Fruit fly (Drosophila melanogaster): ENCODE data around the gene Rac1.

Gene Rac1

DNA sequence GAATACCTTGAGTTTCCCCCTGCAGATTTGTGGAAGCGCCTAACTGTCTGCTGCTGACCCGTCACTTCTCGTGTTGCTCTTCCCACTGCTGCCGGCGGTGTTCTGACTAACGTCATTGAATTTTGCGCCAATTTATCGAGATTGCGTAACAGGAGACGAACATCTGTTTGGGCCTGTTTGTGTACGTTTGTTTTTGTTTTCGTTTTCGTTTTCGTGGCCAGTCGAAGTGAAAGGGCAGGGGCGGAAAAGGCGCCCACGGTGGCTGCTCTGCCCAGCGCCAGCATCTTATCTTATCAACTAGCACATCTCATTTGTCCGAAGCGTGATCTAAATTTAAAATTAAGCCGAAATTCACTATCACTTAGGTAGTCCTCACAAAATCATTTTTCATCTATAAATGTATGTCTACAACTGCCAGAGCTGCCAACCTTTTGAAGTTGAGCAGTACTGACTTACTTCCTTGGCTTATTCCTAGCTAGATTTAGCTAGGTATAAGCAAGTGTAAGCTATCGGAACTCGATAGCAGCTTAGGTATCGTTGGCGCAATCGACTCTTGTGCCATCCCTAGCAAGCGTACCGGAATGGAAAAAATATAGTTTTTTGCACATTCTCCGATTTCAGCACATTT, 4.6 kb upstream of the Rac1 start, which contains the start of the genes Ctr9 and Nt5a:
Gene Ctr9, plus strand, starts transcription at position 220 of the 628 bp plus-strand sequence.
Gene Nt5a, minus strand, starts transcription at position 414 of the 628 bp plus-strand sequence.
- TF ChIP-seq rgr (GFP tag; optimal IDR thresholded peaks at IDR 0.05), result peak; percentile 64
- TF ChIP-seq psq (GFP tag; optimal IDR thresholded peaks at IDR 0.05), result peak; percentile 75
- peak; percentile 89 for TF ChIP-seq Hr83 (GFP tag; optimal IDR thresholded peaks at IDR 0.05; ENCODE audit: poor library complexity, severe bottlenecking)
- TF ChIP-seq foxo (GFP tag; optimal IDR thresholded peaks at IDR 0.05), result peak in 1 of 2 experiments; percentile 69
- TF ChIP-seq Sp1 (GFP tag; optimal IDR thresholded peaks at IDR 0.05), result peak; percentile 44
- TF ChIP-seq Myc (optimal IDR thresholded peaks at IDR 0.05), result peak; percentile 90
- peak; percentile 38 for TF ChIP-seq CG9705 (GFP tag; optimal IDR thresholded peaks at IDR 0.05)
- TF ChIP-seq ey (GFP tag; optimal IDR thresholded peaks at IDR 0.05), result peak; percentile 58
- no peak for TF ChIP-seq Rel (GFP tag; optimal IDR thresholded peaks at IDR 0.05)
- TF ChIP-seq Rel (tag; optimal IDR thresholded peaks at IDR 0.05), result peak; percentile 66
- no peak for TF ChIP-seq fru (GFP tag; optimal IDR thresholded peaks at IDR 0.05)
- TF ChIP-seq CG32264 (GFP tag; optimal IDR thresholded peaks at IDR 0.05), result no peak
- peak; percentile 56 for TF ChIP-seq OdsH (GFP tag; optimal IDR thresholded peaks at IDR 0.05)
- no peak for TF ChIP-seq N (GFP tag; optimal IDR thresholded peaks at IDR 0.05)
- peak; percentile 55 for TF ChIP-seq HLH106 (tag; optimal IDR thresholded peaks at IDR 0.05)

DNA sequence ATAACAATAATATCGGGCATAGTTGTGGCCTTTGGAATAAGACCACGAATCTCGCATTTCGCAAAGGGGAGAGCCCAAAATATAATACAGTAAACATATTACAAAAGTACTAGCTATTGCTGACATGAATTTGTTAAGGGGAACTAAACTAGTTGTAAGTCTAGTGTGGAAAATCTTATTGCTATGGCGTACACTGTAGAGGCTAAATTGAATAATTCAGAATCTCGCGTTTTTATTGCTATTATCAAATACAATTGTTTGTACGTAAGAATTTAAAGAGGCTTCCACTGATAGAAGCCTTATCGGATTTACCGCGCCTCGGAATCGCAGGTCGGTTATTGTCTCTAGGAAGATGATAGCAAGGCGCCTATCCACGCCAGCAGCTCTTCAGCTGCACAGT, 2.8 kb upstream of the Rac1 start:
- TF ChIP-seq ey (GFP tag; optimal IDR thresholded peaks at IDR 0.05) (no peak), Jra (GFP tag; optimal IDR thresholded peaks at IDR 0.05) (no peak), CrebA (GFP tag; optimal IDR thresholded peaks at IDR 0.05; ENCODE audit: borderline replicate concordance) (no peak), foxo (GFP tag; optimal IDR thresholded peaks at IDR 0.05) (no peak), GATAd (GFP tag; optimal IDR thresholded peaks at IDR 0.05) (no peak), usp (GFP tag; optimal IDR thresholded peaks at IDR 0.05) (no peak), woc (GFP tag; optimal IDR thresholded peaks at IDR 0.05) (no peak), sv (GFP tag; optimal IDR thresholded peaks at IDR 0.05) (no peak)

DNA sequence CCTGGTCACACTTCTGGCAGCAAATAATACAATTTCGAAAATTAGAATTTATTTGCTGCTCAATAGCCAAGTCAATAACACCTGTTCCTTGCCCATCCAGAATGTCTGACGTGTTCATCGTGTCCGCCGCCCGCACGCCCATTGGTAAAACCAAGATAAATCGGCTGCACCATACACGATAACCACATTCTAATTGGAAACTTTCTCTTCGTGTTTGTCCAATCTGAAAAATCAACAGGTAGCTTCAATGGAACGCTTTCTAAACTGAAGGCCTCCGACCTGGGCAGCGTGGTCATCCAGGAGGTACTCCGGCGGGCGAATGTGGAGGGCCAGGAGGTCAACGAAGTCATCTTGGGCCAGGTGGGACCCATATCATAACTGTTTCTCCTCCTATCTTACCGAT, 468 bp upstream of the Rac1 start:
- TF ChIP-seq psq (GFP tag; optimal IDR thresholded peaks at IDR 0.05) (no peak), brk (GFP tag; optimal IDR thresholded peaks at IDR 0.05) (no peak), pan (optimal IDR thresholded peaks at IDR 0.05) (no peak), sage (GFP tag; optimal IDR thresholded peaks at IDR 0.05) (no peak), Hr78 (GFP tag; optimal IDR thresholded peaks at IDR 0.05) (no peak), Myc (optimal IDR thresholded peaks at IDR 0.05) (no peak), Dfd (GFP tag; optimal IDR thresholded peaks at IDR 0.05) (no peak), lola (GFP tag; optimal IDR thresholded peaks at IDR 0.05) (no peak), jim (GFP tag; optimal IDR thresholded peaks at IDR 0.05) (no peak), CG9705 (GFP tag; optimal IDR thresholded peaks at IDR 0.05) (no peak)

DNA sequence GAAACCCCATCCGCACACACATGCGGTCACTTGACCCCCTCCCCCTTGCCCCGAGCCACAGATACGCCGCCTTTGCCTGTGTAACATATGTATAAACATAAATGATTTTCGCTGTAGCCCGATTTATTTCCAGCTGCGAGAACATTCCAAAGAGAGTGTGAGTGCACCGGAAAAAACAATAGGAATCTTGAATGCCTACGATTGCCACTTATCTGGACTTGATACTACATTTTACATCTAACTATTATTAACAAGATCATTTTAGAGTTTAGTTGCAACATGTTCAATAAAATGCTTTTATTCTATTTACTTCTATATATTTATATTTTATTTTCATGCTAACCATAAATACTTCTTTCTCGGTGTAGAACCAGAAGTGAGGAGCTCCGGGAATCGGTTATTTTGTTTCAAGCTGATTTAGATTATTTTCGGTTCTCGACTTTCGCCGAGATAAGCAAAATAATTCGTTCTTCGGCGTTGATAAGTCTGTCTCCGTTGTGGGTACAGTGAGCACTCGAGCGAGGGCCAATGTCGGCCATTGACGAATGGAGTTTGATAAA, 2.3 kb downstream of the Rac1 start:
- TF ChIP-seq GATAd (GFP tag; optimal IDR thresholded peaks at IDR 0.05), result no peak
- no peak for TF ChIP-seq Hr78 (GFP tag; optimal IDR thresholded peaks at IDR 0.05)
- TF ChIP-seq psq (GFP tag; optimal IDR thresholded peaks at IDR 0.05), result peak; percentile 79
- peak; percentile 84 for TF ChIP-seq OdsH (GFP tag; optimal IDR thresholded peaks at IDR 0.05)
- TF ChIP-seq Mio (GFP tag; optimal IDR thresholded peaks at IDR 0.05), result no peak
- TF ChIP-seq fru (GFP tag; optimal IDR thresholded peaks at IDR 0.05), result peak; percentile 80
- peak; percentile 68 for TF ChIP-seq ey (GFP tag; optimal IDR thresholded peaks at IDR 0.05)
- TF ChIP-seq CrebA (GFP tag; optimal IDR thresholded peaks at IDR 0.05; ENCODE audit: borderline replicate concordance), result no peak
- no peak for TF ChIP-seq Dif (GFP tag; optimal IDR thresholded peaks at IDR 0.05; ENCODE audit: partially characterized antibody)
- TF ChIP-seq Rel (GFP tag; optimal IDR thresholded peaks at IDR 0.05), result no peak
- TF ChIP-seq Rel (tag; optimal IDR thresholded peaks at IDR 0.05), result peak; percentile 54
- TF ChIP-seq Vsx2 (GFP tag; optimal IDR thresholded peaks at IDR 0.05; ENCODE audit: partially characterized antibody), result no peak
- no peak for TF ChIP-seq dmrt93B (GFP tag; optimal IDR thresholded peaks at IDR 0.05)
- no peak for TF ChIP-seq lola (GFP tag; optimal IDR thresholded peaks at IDR 0.05)
- no peak for TF ChIP-seq pan (optimal IDR thresholded peaks at IDR 0.05)
- no peak for TF ChIP-seq jim (GFP tag; optimal IDR thresholded peaks at IDR 0.05)
- TF ChIP-seq woc (GFP tag; optimal IDR thresholded peaks at IDR 0.05), result peak; percentile 28
- no peak for TF ChIP-seq Jra (GFP tag; optimal IDR thresholded peaks at IDR 0.05)
- no peak for TF ChIP-seq tai (GFP tag; optimal IDR thresholded peaks at IDR 0.05)
- no peak for TF ChIP-seq Hr83 (GFP tag; optimal IDR thresholded peaks at IDR 0.05; ENCODE audit: poor library complexity, severe bottlenecking)
- TF ChIP-seq dl (GFP tag; optimal IDR thresholded peaks at IDR 0.05; ENCODE audit: insufficient read depth in 1 of 2, partially characterized antibody in 2 of 2), result no peak
- peak; percentile 59 for TF ChIP-seq br (GFP tag; optimal IDR thresholded peaks at IDR 0.05)
- TF ChIP-seq sv (GFP tag; optimal IDR thresholded peaks at IDR 0.05), result peak; percentile 74
- no peak for TF ChIP-seq N (GFP tag; optimal IDR thresholded peaks at IDR 0.05)
- peak; percentile 80 for TF ChIP-seq h (GFP tag; optimal IDR thresholded peaks at IDR 0.05)
- peak; percentile 36 for TF ChIP-seq CG9705 (GFP tag; optimal IDR thresholded peaks at IDR 0.05)
- peak; percentile 76 for TF ChIP-seq rgr (GFP tag; optimal IDR thresholded peaks at IDR 0.05)
- no peak for TF ChIP-seq Dfd (GFP tag; optimal IDR thresholded peaks at IDR 0.05)
- TF ChIP-seq Abd-B (GFP tag; optimal IDR thresholded peaks at IDR 0.05), result no peak
- no peak for TF ChIP-seq sage (GFP tag; optimal IDR thresholded peaks at IDR 0.05)
- TF ChIP-seq HLH106 (tag; optimal IDR thresholded peaks at IDR 0.05), result peak; percentile 80
- TF ChIP-seq Hnf4 (GFP tag; optimal IDR thresholded peaks at IDR 0.05), result no peak
- TF ChIP-seq Myc (optimal IDR thresholded peaks at IDR 0.05), result no peak
- no peak for TF ChIP-seq brk (GFP tag; optimal IDR thresholded peaks at IDR 0.05)
- TF ChIP-seq foxo (GFP tag; optimal IDR thresholded peaks at IDR 0.05), result peak in 1 of 2 experiments; percentile 74
- TF ChIP-seq dsf (GFP tag; optimal IDR thresholded peaks at IDR 0.05; ENCODE audit: borderline replicate concordance), result no peak

Measured in whole organism, wandering third instar larva.